Fruit fly (Drosophila melanogaster) whole organism, embryonic: Measurements from ENCODE around the gene Cul2.

ENCODE experiments used
- Bgb ChIP-seq: fragments of 200-800 bp; sonication (Bioruptor generic); IDR thresholded peaks from 2 replicates; pipeline ENCODE4 v1.3.6; 2022; ENCODE audit warnings: missing biosample characterization, missing genetic modification characterization; ENCODE audit not compliant: partially characterized antibody
- CG9817 ChIP-seq: fragments of 200-800 bp; sonication (Bioruptor generic); optimal IDR thresholded peaks from 2 replicates; lab custom pipeline; 2018; ENCODE audit warnings: missing biosample characterization, mild to moderate bottlenecking, missing genetic modification characterization, moderate library complexity
- Sin3A ChIP-seq: fragments of >200 bp; optimal IDR thresholded peaks from 2 replicates; lab custom pipeline; 2018
- Xrp1 ChIP-seq: fragments of 200-800 bp; sonication (Bioruptor generic); IDR thresholded peaks from 2 replicates; pipeline ENCODE4 v1.3.6; 2022; ENCODE audit warnings: missing biosample characterization, missing genetic modification characterization

DNA sequence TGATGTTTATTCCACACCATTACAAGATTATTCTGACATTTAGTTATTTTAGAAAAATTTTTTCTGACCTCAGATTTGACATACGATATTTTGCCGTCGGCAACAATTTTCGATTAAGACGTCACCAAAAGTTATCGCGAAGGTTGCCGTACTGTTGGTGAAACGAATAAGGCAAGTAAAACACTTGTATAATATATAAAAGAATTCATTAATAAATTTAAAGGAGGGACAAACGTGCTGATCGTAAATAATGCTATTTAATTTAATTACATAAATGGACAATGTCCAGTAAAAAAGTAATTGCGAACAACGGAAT, 34.1 kb upstream of the Cul2 start:
- no peak for TF ChIP-seq Xrp1 (GFP tag; lab: Robert Waterston, UW)
- TF ChIP-seq Bgb (GFP tag; lab: Robert Waterston, UW) = peak; percentile 26
- no peak for TF ChIP-seq CG9817 (tag; lab: Kevin White, UChicago)
- TF ChIP-seq Sin3A (lab: Kevin White, UChicago) = no peak
